Worm (Caenorhabditis elegans) whole organism, L3 larva: ENCODE measurements around the gene rgs-10.

Source experiments
- ZK546.5 ChIP-seq: sonication (generic microtip); optimal IDR thresholded peaks from 2 replicates; lab custom pipeline; 2017; ENCODE audit warnings: missing biosample characterization, missing genetic modification characterization
- ama-1 ChIP-seq: fragments of 150-350 bp; optimal IDR thresholded peaks from 2 replicates; lab custom pipeline; 2018
- ceh-16 ChIP-seq: sonication (generic microtip); optimal IDR thresholded peaks from 2 replicates; lab custom pipeline; 2017; ENCODE audit warnings: missing biosample characterization, missing genetic modification characterization
- ceh-28 ChIP-seq: fragments of 150-350 bp; optimal IDR thresholded peaks from 2 replicates; lab custom pipeline; 2014; ENCODE audit warnings: missing biosample characterization, missing genetic modification reagents, missing genetic modification characterization
- ceh-82 ChIP-seq: fragments of 150-350 bp; optimal IDR thresholded peaks from 2 replicates; lab custom pipeline; 2014; ENCODE audit warnings: missing biosample characterization, missing genetic modification characterization
- ceh-9 ChIP-seq: sonication (generic microtip); optimal IDR thresholded peaks from 2 replicates; lab custom pipeline; 2018; ENCODE audit warnings: missing biosample characterization, missing genetic modification characterization
- daf-12 ChIP-seq: fragments of 150-350 bp; optimal IDR thresholded peaks from 2 replicates; lab custom pipeline; 2014; ENCODE audit warnings: missing biosample characterization, missing genetic modification reagents, missing genetic modification characterization
- egl-27 ChIP-seq: sonication (generic microtip); optimal IDR thresholded peaks from 4 replicates; lab custom pipeline; 2017; ENCODE audit warnings: missing biosample characterization, missing genetic modification reagents, missing genetic modification characterization
- egl-5 ChIP-seq: fragments of 150-350 bp; optimal IDR thresholded peaks from 2 replicates; lab custom pipeline; 2017; ENCODE audit warnings: missing biosample characterization, missing genetic modification reagents, missing genetic modification characterization, inconsistent platforms
- elt-1 ChIP-seq: fragments of 150-350 bp; optimal IDR thresholded peaks from 2 replicates; lab custom pipeline; 2014; ENCODE audit warnings: missing biosample characterization, missing genetic modification characterization
- elt-2 ChIP-seq: sonication (generic microtip); optimal IDR thresholded peaks from 2 replicates; lab custom pipeline; 2016; ENCODE audit warnings: missing genetic modification reagents, mild to moderate bottlenecking, missing genetic modification characterization, missing compliant biosample characterization
- fos-1 ChIP-seq: fragments of 150-350 bp; optimal IDR thresholded peaks from 2 replicates; lab custom pipeline; 2014; ENCODE audit warnings: missing biosample characterization, missing genetic modification characterization
- hmg-11 ChIP-seq: sonication (generic microtip); optimal IDR thresholded peaks from 2 replicates; lab custom pipeline; 2016; ENCODE audit warnings: missing genetic modification characterization, missing compliant biosample characterization
- jun-1 ChIP-seq: fragments of 150-350 bp; optimal IDR thresholded peaks from 2 replicates; lab custom pipeline; 2014; ENCODE audit warnings: missing biosample characterization, missing genetic modification reagents, missing genetic modification characterization
- lin-15B ChIP-seq: fragments of 150-350 bp; optimal IDR thresholded peaks from 2 replicates; lab custom pipeline; 2014; ENCODE audit warnings: missing biosample characterization, missing genetic modification characterization
- lin-39 ChIP-seq: fragments of 150-350 bp; optimal IDR thresholded peaks from 2 replicates; lab custom pipeline; 2018; ENCODE audit warnings: missing biosample characterization, missing genetic modification reagents, missing genetic modification characterization
- mdl-1 ChIP-seq: fragments of 150-350 bp; optimal IDR thresholded peaks from 2 replicates; lab custom pipeline; 2014; ENCODE audit warnings: missing biosample characterization, missing genetic modification characterization
- mml-1 ChIP-seq: fragments of 150-350 bp; sonication (generic microtip); optimal IDR thresholded peaks from 3 replicates; lab custom pipeline; 2014; ENCODE audit warnings: missing biosample characterization, missing genetic modification characterization
- nhr-11 ChIP-seq: fragments of 150-350 bp; optimal IDR thresholded peaks from 2 replicates; lab custom pipeline; 2014; ENCODE audit warnings: missing biosample characterization, missing genetic modification characterization
- nhr-12 ChIP-seq: fragments of 150-350 bp; optimal IDR thresholded peaks from 2 replicates; lab custom pipeline; 2014; ENCODE audit warnings: missing biosample characterization, missing genetic modification characterization
- nhr-23 ChIP-seq: fragments of 150-350 bp; optimal IDR thresholded peaks from 2 replicates; lab custom pipeline; 2014; ENCODE audit warnings: missing biosample characterization, missing genetic modification reagents, missing genetic modification characterization
- nhr-25 ChIP-seq: sonication (generic microtip); optimal IDR thresholded peaks from 2 replicates; lab custom pipeline; 2017; ENCODE audit warnings: missing biosample characterization, missing genetic modification characterization
- nhr-28 ChIP-seq: fragments of 150-350 bp; optimal IDR thresholded peaks from 2 replicates; lab custom pipeline; 2014; ENCODE audit warnings: missing biosample characterization, missing genetic modification characterization
- nhr-67 ChIP-seq: fragments of 150-350 bp; optimal IDR thresholded peaks from 2 replicates; lab custom pipeline; 2014; ENCODE audit warnings: missing biosample characterization, missing genetic modification characterization
- pha-4 ChIP-seq: fragments of 150-350 bp; optimal IDR thresholded peaks from 2 replicates; lab custom pipeline; 2014; ENCODE audit warnings: missing biosample characterization, missing genetic modification reagents, missing genetic modification characterization
- pqm-1 ChIP-seq: fragments of 150-350 bp; optimal IDR thresholded peaks from 2 replicates; lab custom pipeline; 2017; ENCODE audit warnings: missing biosample characterization, missing genetic modification characterization, inconsistent platforms
- sea-2 ChIP-seq: fragments of 150-350 bp; sonication (generic microtip); optimal IDR thresholded peaks from 4 replicates; lab custom pipeline; 2014; ENCODE audit warnings: missing biosample characterization, missing genetic modification reagents, missing genetic modification characterization
- skn-1 ChIP-seq: fragments of 150-350 bp; optimal IDR thresholded peaks from 2 replicates; lab custom pipeline; 2014; ENCODE audit warnings: missing biosample characterization, missing genetic modification characterization
- snpc-4 ChIP-seq: fragments of 150-350 bp; optimal IDR thresholded peaks from 2 replicates; lab custom pipeline; 2014; ENCODE audit warnings: missing biosample characterization, missing genetic modification characterization
- tbx-2 ChIP-seq: sonication (generic microtip); optimal IDR thresholded peaks from 2 replicates; lab custom pipeline; 2016; ENCODE audit warnings: mild to moderate bottlenecking, missing genetic modification characterization, missing compliant biosample characterization
- unc-39 ChIP-seq: sonication (generic microtip); optimal IDR thresholded peaks from 4 replicates; lab custom pipeline; 2017; ENCODE audit warnings: missing biosample characterization, missing genetic modification characterization
- unc-62 ChIP-seq: fragments of 150-350 bp; sonication (generic microtip); optimal IDR thresholded peaks from 4 replicates; lab custom pipeline; 2014; ENCODE audit warnings: missing biosample characterization, missing genetic modification reagents, missing genetic modification characterization

Gene rgs-10

ce11 chrX:14993744-14994143, 31.2 kb downstream of the rgs-10 start:
- no peak for TF ChIP-seq elt-1 (tag; lab: Kevin White, UChicago)
- TF ChIP-seq mdl-1: no peak
- no peak for TF ChIP-seq nhr-11 (tag; lab: Kevin White, UChicago)
- no peak for TF ChIP-seq ceh-16
- TF ChIP-seq nhr-25 (tag; lab: Kevin White, UChicago): no peak
- TF ChIP-seq ZK546.5 (tag; lab: Kevin White, UChicago): no peak
- no peak for TF ChIP-seq pqm-1 (tag; lab: Kevin White, UChicago)
- no peak for TF ChIP-seq nhr-23 (tag; lab: Kevin White, UChicago)
- no peak for TF ChIP-seq pha-4 (tag; lab: Kevin White, UChicago)
- no peak for TF ChIP-seq mml-1 (tag; lab: Kevin White, UChicago)
- no peak for TF ChIP-seq elt-2 (tag; lab: Kevin White, UChicago)
- TF ChIP-seq nhr-12 (tag; lab: Kevin White, UChicago): no peak
- TF ChIP-seq lin-15B (tag; lab: Kevin White, UChicago): no peak
- no peak for TF ChIP-seq jun-1 (tag; lab: Kevin White, UChicago)
- TF ChIP-seq nhr-28 (tag; lab: Kevin White, UChicago): no peak
- no peak for TF ChIP-seq sea-2 (GFP tag; lab: Kevin White, UChicago)
- no peak for TF ChIP-seq unc-39 (tag; lab: Kevin White, UChicago)
- no peak for TF ChIP-seq ceh-82 (tag; lab: Kevin White, UChicago)
- no peak for TF ChIP-seq snpc-4 (tag; lab: Kevin White, UChicago)
- no peak for TF ChIP-seq unc-62 (GFP tag; lab: Kevin White, UChicago)

ce11 chrX:14999101-14999500, 36.5 kb downstream of the rgs-10 start, which contains the start of gene cutl-3:
cutl-3 (minus strand) TSS chrX:14999201.
- TF ChIP-seq fos-1 (tag; lab: Kevin White, UChicago) (no peak), ama-1 (lab: Kevin White, UChicago) (no peak), sea-2 (GFP tag; lab: Kevin White, UChicago) (no peak), nhr-23 (tag; lab: Kevin White, UChicago) (no peak), lin-39 (tag; lab: Kevin White, UChicago) (no peak), nhr-12 (tag; lab: Kevin White, UChicago) (no peak), mdl-1 (no peak), lin-15B (tag; lab: Kevin White, UChicago) (no peak), skn-1 (tag; lab: Kevin White, UChicago) (no peak)

DNA sequence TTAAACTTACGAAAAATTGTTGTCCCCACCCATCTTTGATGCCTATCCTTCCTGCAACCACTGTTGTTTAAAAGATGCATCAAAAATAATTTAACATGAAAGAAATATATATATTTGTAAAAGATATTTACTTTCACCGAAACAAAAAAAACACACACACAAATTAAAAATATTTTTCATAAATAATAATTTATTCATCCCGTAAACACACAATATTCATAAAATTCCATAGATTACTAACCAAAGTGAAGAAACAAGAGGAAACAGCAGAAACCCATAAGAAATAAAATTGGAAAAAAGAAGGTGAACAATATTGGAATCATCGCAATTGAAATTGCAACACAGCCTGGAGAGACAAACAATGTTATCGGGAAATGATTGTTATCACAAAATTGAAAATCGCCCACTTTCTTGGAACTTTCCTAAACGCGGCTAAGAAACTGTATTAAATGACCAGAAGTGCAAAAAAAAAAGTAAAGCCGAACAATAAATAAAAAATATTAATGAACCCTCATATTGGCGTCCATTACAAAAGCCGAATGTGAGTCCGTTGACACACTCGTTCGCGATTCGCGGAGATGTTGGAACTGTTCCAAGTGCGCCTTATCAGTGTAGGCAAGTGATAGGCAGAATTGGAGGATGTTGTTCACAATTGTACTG, 41.5 kb downstream of the rgs-10 start, which contains the start of gene slc-25A18.1:
Gene slc-25A18.1 (minus strand): TSS at position 51 of the 660 bp plus-strand sequence.
- no peak for TF ChIP-seq tbx-2 (tag; lab: Kevin White, UChicago)
- peak; percentile 50 for TF ChIP-seq elt-2 (tag; lab: Kevin White, UChicago)

DNA sequence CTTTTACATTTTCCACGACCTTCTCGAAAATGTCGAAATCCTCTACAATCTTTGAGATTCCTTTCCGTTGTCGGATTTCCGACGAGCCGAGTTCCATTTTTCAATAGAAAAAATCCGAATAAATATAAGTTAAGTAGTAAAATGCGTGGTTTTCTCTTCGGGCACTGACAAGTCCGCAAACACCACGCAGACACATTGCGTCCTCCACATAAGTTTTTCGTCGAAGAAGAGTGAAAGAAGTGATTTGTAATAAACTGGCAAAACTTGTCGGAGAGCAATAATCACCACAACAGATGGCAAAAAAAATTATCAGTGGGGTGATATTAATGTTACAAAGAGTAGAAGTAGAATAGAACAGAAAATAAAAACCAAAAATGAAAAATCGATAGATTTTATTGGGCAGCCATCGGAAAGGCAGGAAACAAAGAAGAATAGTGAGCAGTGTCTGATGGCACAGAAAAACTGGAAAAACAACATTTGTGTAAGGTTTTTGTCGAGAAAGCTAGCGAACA, 44.3 kb downstream of the rgs-10 start, which contains the start of gene ergi-2:
Gene ergi-2 (minus strand): TSS at position 462 of the 512 bp plus-strand sequence.
- TF ChIP-seq egl-5: peak; percentile 50
- TF ChIP-seq unc-62 (GFP tag; lab: Kevin White, UChicago): no peak
- TF ChIP-seq elt-2 (tag; lab: Kevin White, UChicago): peak; percentile 16
- peak; percentile 37 for TF ChIP-seq snpc-4 (tag; lab: Kevin White, UChicago)
- no peak for TF ChIP-seq ceh-9 (tag; lab: Kevin White, UChicago)
- peak; percentile 16 for TF ChIP-seq hmg-11 (tag; lab: Kevin White, UChicago)
- TF ChIP-seq, all 47 proteins: peak for 4

ce11 chrX:15008697-15009096, 46.1 kb downstream of the rgs-10 start:
- no peak for TF ChIP-seq daf-12 (tag; lab: Kevin White, UChicago)
- TF ChIP-seq unc-39 (tag; lab: Kevin White, UChicago): no peak
- TF ChIP-seq elt-2 (tag; lab: Kevin White, UChicago): no peak
- TF ChIP-seq ceh-82 (tag; lab: Kevin White, UChicago): no peak
- no peak for TF ChIP-seq fos-1 (tag; lab: Kevin White, UChicago)
- TF ChIP-seq ceh-28 (tag; lab: Kevin White, UChicago): no peak
- TF ChIP-seq egl-27: no peak
- no peak for TF ChIP-seq nhr-25 (tag; lab: Kevin White, UChicago)
- TF ChIP-seq nhr-67 (tag; lab: Kevin White, UChicago): no peak
